Worm (Caenorhabditis elegans): ENCODE measurements around the gene usp-33.

Gene usp-33

DNA sequence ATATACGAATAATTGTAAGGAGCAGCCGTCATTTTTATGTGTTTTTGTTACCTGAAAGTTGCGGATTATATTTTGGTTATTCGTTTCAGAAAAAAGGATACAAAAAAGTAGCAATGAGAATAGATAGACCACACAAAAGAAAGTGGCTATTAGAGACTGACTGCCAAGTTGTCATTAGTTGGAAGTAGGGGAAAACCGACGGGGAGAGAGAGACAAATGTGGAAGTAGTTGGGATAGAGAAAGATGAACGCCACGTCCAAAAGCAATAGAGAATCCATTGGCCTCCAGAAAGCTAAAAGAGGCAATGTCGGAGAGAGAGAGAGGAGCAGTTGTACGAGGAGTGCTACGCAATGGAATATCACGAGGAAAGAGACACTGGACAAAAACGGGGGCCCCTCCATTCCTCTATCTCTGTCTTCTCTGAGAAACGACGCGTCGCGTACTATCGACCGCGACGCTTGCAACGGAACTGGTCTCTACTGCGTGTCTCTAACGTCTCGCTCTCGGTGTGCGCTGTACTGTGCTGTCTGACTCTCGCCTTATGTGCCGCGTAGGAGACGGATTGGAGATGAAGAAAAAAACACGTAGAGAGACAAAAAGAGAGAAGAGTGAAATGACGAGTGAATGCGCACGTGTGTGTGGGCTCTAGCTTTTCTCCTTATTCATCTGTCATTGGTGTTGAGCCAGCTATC is 15.6 kb downstream of the usp-33 start, which contains the start of gene rab-14:
rab-14 (minus strand) TSS at position 51 of the 692 bp plus-strand sequence.
- TF ChIP-seq C04F5.9 (tag; optimal IDR thresholded peaks at IDR 0.05) = no peak
- TF ChIP-seq nhr-19 (GFP tag; conservative IDR thresholded peaks at IDR 0.05) = peak; percentile 65
- peak; percentile 13 for TF ChIP-seq hlh-4 (tag; optimal IDR thresholded peaks at IDR 0.05)
- no peak for TF ChIP-seq efl-3 (GFP tag; optimal IDR thresholded peaks at IDR 0.05)
- no peak for TF ChIP-seq aly-2 (tag; optimal IDR thresholded peaks at IDR 0.05)
- TF ChIP-seq fkh-10 (GFP tag; optimal IDR thresholded peaks at IDR 0.05) = peak; percentile 81
- no peak for TF ChIP-seq pag-3 (tag; optimal IDR thresholded peaks at IDR 0.05; ENCODE audit: borderline replicate concordance, insufficient read depth)
- peak; percentile 45 for TF ChIP-seq sox-4 (tag; optimal IDR thresholded peaks at IDR 0.05)
- TF ChIP-seq snpc-4 (tag; optimal IDR thresholded peaks at IDR 0.05) = peak; percentile 38
- TF ChIP-seq ces-1 (GFP tag; optimal IDR thresholded peaks at IDR 0.05) = no peak
- TF ChIP-seq ceh-8 (GFP tag; optimal IDR thresholded peaks at IDR 0.05) = peak; percentile 27
- no peak for TF ChIP-seq sptf-1 (tag; optimal IDR thresholded peaks at IDR 0.05)
- peak; percentile 93 for TF ChIP-seq unc-86 (tag; optimal IDR thresholded peaks at IDR 0.05)
- peak; percentile 48 to 69 for TF ChIP-seq lin-35 (GFP tag; optimal IDR thresholded peaks at IDR 0.05)
- peak; percentile 63 for TF ChIP-seq jun-1 (tag; optimal IDR thresholded peaks at IDR 0.05)
- no peak for TF ChIP-seq ceh-88 (GFP tag; IDR thresholded peaks at IDR 0.05)
- TF ChIP-seq unc-62 (GFP tag; optimal IDR thresholded peaks at IDR 0.05) = no peak
- no peak for TF ChIP-seq zag-1 (tag; optimal IDR thresholded peaks at IDR 0.05)
- no peak for TF ChIP-seq C34B4.2 (tag; optimal IDR thresholded peaks at IDR 0.05)
- no peak for TF ChIP-seq sup-37 (GFP tag; optimal IDR thresholded peaks at IDR 0.05)
- TF ChIP-seq lsy-2 (tag; optimal IDR thresholded peaks at IDR 0.05) = peak; percentile 55 to 79
- TF ChIP-seq nhr-76 (tag; optimal IDR thresholded peaks at IDR 0.05) = no peak
- TF ChIP-seq lin-39 (tag; optimal IDR thresholded peaks at IDR 0.05) = no peak
- peak; percentile 68 for TF ChIP-seq blmp-1 (tag; optimal IDR thresholded peaks at IDR 0.05)
- peak; percentile 10 to 39 (median 37) for TF ChIP-seq dpl-1 (GFP tag; optimal IDR thresholded peaks at IDR 0.05)
- TF ChIP-seq lir-3 (tag; optimal IDR thresholded peaks at IDR 0.05; ENCODE audit: poor library complexity) = peak; percentile 28
- TF ChIP-seq lin-14 (GFP tag; optimal IDR thresholded peaks at IDR 0.05) = peak; percentile 96
- peak; percentile 10 for TF ChIP-seq irx-1 (tag; optimal IDR thresholded peaks at IDR 0.05)
- no peak for TF ChIP-seq fkh-4 (tag; optimal IDR thresholded peaks at IDR 0.05; ENCODE audit: borderline replicate concordance)
- TF ChIP-seq isw-1 (GFP tag; IDR thresholded peaks at IDR 0.05) = peak; percentile 53
- no peak for TF ChIP-seq nhr-12 (tag; optimal IDR thresholded peaks at IDR 0.05)
- no peak for TF ChIP-seq lin-15B (tag; optimal IDR thresholded peaks at IDR 0.05)
- no peak for TF ChIP-seq Y116A8C.19 (tag; optimal IDR thresholded peaks at IDR 0.05; ENCODE audit: borderline replicate concordance)
- TF ChIP-seq lin-13 (GFP tag; optimal IDR thresholded peaks at IDR 0.05) = peak; percentile 75
- TF ChIP-seq zip-4 (GFP tag; optimal IDR thresholded peaks at IDR 0.05) = no peak
- TF ChIP-seq snu-23 (GFP tag; optimal IDR thresholded peaks at IDR 0.05) = peak; percentile 67
- no peak for TF ChIP-seq unc-30 (tag; optimal IDR thresholded peaks at IDR 0.05)
- peak; percentile 64 for TF ChIP-seq fos-1 (tag; optimal IDR thresholded peaks at IDR 0.05)
- no peak for TF ChIP-seq nhr-84 (tag; optimal IDR thresholded peaks at IDR 0.05)
- TF ChIP-seq xbp-1 (tag; optimal IDR thresholded peaks at IDR 0.05) = peak; percentile 60
- peak; percentile 55; the same call in 1 of the 2 replicates for TF ChIP-seq grh-1 (GFP tag; IDR thresholded peaks at IDR 0.05)
- TF ChIP-seq hlh-17 (GFP tag; optimal IDR thresholded peaks at IDR 0.05; ENCODE audit: borderline replicate concordance) = no peak
- no peak for TF ChIP-seq aha-1 (tag; optimal IDR thresholded peaks at IDR 0.05)
- TF ChIP-seq egl-27 (tag; optimal IDR thresholded peaks at IDR 0.05) = no peak
- no peak for TF ChIP-seq ets-5 (GFP tag; IDR thresholded peaks at IDR 0.05)
- peak; percentile 27 for TF ChIP-seq nhr-237 (tag; optimal IDR thresholded peaks at IDR 0.05)
- no peak for TF ChIP-seq pqm-1 (tag; optimal IDR thresholded peaks at IDR 0.05)
- peak; percentile 56 for TF ChIP-seq skn-1 (tag; optimal IDR thresholded peaks at IDR 0.05)
- TF ChIP-seq ceh-90 (tag; optimal IDR thresholded peaks at IDR 0.05) = no peak
- peak; percentile 68 for TF ChIP-seq C16A3.4 (tag; optimal IDR thresholded peaks at IDR 0.05)
- TF ChIP-seq rnt-1 (tag; optimal IDR thresholded peaks at IDR 0.05) = peak; percentile 51
- no peak for TF ChIP-seq mab-9 (GFP tag; IDR thresholded peaks at IDR 0.05)
